Worm (Caenorhabditis elegans) whole organism, late embryonic: Measurements from ENCODE around the gene fcd-2.

ENCODE experiments used
- C08G9.2 ChIP-seq: sonication (generic microtip); optimal IDR thresholded peaks from 2 replicates; lab custom pipeline; 2016; ENCODE audit warnings: mild to moderate bottlenecking, missing genetic modification characterization, moderate library complexity, missing compliant biosample characterization
- C38D4.7 ChIP-seq: fragments of 200-800 bp; sonication (Bioruptor generic); optimal IDR thresholded peaks from 2 replicates; lab custom pipeline; 2018; ENCODE audit warnings: mild to moderate bottlenecking, missing genetic modification characterization, moderate library complexity, missing compliant biosample characterization
- K09A11.1 ChIP-seq: sonication (generic microtip); optimal IDR thresholded peaks from 2 replicates; lab custom pipeline; 2017; ENCODE audit warnings: antibody characterized with exemption, mild to moderate bottlenecking, missing genetic modification characterization, missing compliant biosample characterization; ENCODE audit not compliant: insufficient read depth
- T23F11.4 ChIP-seq: fragments of 200-800 bp; sonication (Bioruptor generic); optimal IDR thresholded peaks from 2 replicates; lab custom pipeline; 2018; ENCODE audit warnings: mild to moderate bottlenecking, missing genetic modification characterization, missing compliant biosample characterization
- ahr-1 ChIP-seq: sonication (generic microtip); optimal IDR thresholded peaks from 2 replicates; lab custom pipeline; 2016; ENCODE audit warnings: missing genetic modification characterization, missing compliant biosample characterization
- ceh-22 ChIP-seq: sonication (generic microtip); optimal IDR thresholded peaks from 2 replicates; lab custom pipeline; 2017; ENCODE audit warnings: missing biosample characterization, missing genetic modification characterization
- ceh-24 ChIP-seq: sonication (generic microtip); optimal IDR thresholded peaks from 2 replicates; lab custom pipeline; 2016; ENCODE audit warnings: mild to moderate bottlenecking, missing genetic modification characterization, missing compliant biosample characterization
- ceh-31 ChIP-seq: sonication (generic microtip); optimal IDR thresholded peaks from 2 replicates; lab custom pipeline; 2016; ENCODE audit warnings: missing genetic modification characterization, missing compliant biosample characterization
- ceh-34 ChIP-seq: sonication (generic microtip); optimal IDR thresholded peaks from 2 replicates; lab custom pipeline; 2016; ENCODE audit warnings: mild to moderate bottlenecking, missing genetic modification characterization, missing compliant biosample characterization
- dmd-4 ChIP-seq: sonication (generic microtip); optimal IDR thresholded peaks from 2 replicates; lab custom pipeline; 2016; ENCODE audit warnings: borderline replicate concordance, missing genetic modification characterization, missing compliant biosample characterization
- elt-2 ChIP-seq: sonication (generic microtip); optimal IDR thresholded peaks from 2 replicates; lab custom pipeline; 2016; ENCODE audit warnings: missing genetic modification reagents, missing genetic modification characterization, missing compliant biosample characterization
- elt-4 ChIP-seq: sonication (generic microtip); optimal IDR thresholded peaks from 2 replicates; lab custom pipeline; 2016; ENCODE audit warnings: missing genetic modification characterization, missing compliant biosample characterization
- eyg-1 ChIP-seq: sonication (generic microtip); optimal IDR thresholded peaks from 2 replicates; lab custom pipeline; 2016; ENCODE audit warnings: missing genotype, missing genetic modification characterization, missing compliant biosample characterization
- fkh-6 ChIP-seq: sonication (generic microtip); optimal IDR thresholded peaks from 2 replicates; lab custom pipeline; 2016; ENCODE audit warnings: missing genetic modification characterization, missing compliant biosample characterization
- hlh-13 ChIP-seq: fragments of 200-800 bp; sonication (Bioruptor generic); optimal IDR thresholded peaks from 2 replicates; lab custom pipeline; 2018; ENCODE audit warnings: mild to moderate bottlenecking, missing genetic modification characterization, missing compliant biosample characterization
- hlh-6 ChIP-seq: sonication (generic microtip); optimal IDR thresholded peaks from 2 replicates; lab custom pipeline; 2016; ENCODE audit warnings: missing genotype, missing genetic modification characterization, missing compliant biosample characterization
- hlh-8 ChIP-seq: sonication (generic microtip); optimal IDR thresholded peaks from 2 replicates; lab custom pipeline; 2016; ENCODE audit warnings: missing genotype, missing genetic modification characterization, missing compliant biosample characterization
- lin-11 ChIP-seq: fragments of 200-800 bp; sonication (Bioruptor generic); optimal IDR thresholded peaks from 2 replicates; lab custom pipeline; 2018; ENCODE audit warnings: mild to moderate bottlenecking, missing genetic modification characterization, missing compliant biosample characterization
- madf-2 ChIP-seq: sonication (generic microtip); optimal IDR thresholded peaks from 2 replicates; lab custom pipeline; 2017; ENCODE audit warnings: missing genetic modification characterization, missing compliant biosample characterization
- mec-3 ChIP-seq: sonication (generic microtip); optimal IDR thresholded peaks from 2 replicates; lab custom pipeline; 2016; ENCODE audit warnings: borderline replicate concordance, missing genetic modification characterization, missing compliant biosample characterization
- nfya-1 ChIP-seq: sonication (generic microtip); optimal IDR thresholded peaks from 2 replicates; lab custom pipeline; 2017; ENCODE audit warnings: missing genetic modification characterization, mild to moderate bottlenecking, missing compliant biosample characterization, antibody characterized with exemption, moderate library complexity
- nhr-11 ChIP-seq: fragments of 150-350 bp; optimal IDR thresholded peaks from 2 replicates; lab custom pipeline; 2014; ENCODE audit warnings: missing biosample characterization, missing genetic modification characterization
- pag-3 ChIP-seq: sonication (generic microtip); optimal IDR thresholded peaks from 2 replicates; lab custom pipeline; 2016; ENCODE audit warnings: missing compliant biosample characterization, missing genetic modification characterization, borderline replicate concordance
- pha-2 ChIP-seq: sonication (generic microtip); optimal IDR thresholded peaks from 2 replicates; lab custom pipeline; 2017; ENCODE audit warnings: mild to moderate bottlenecking, missing genetic modification characterization, missing compliant biosample characterization
- pros-1 ChIP-seq: fragments of 150-350 bp; optimal IDR thresholded peaks from 2 replicates; lab custom pipeline; 2014; ENCODE audit warnings: missing biosample characterization, missing genetic modification reagents, missing genetic modification characterization
- rnt-1 ChIP-seq: sonication (generic microtip); optimal IDR thresholded peaks from 2 replicates; lab custom pipeline; 2016; ENCODE audit warnings: missing genetic modification characterization, missing compliant biosample characterization
- sox-2 ChIP-seq: fragments of 200-800 bp; sonication (Bioruptor generic); IDR thresholded peaks from 2 replicates; pipeline ENCODE4 v1.3.6; 2022; ENCODE audit warnings: missing genetic modification reagents, missing genetic modification characterization, missing compliant biosample characterization
- sox-4 ChIP-seq: sonication (generic microtip); optimal IDR thresholded peaks from 2 replicates; lab custom pipeline; 2017; ENCODE audit warnings: mild to moderate bottlenecking, missing genetic modification characterization, inconsistent platforms, missing compliant biosample characterization
- syd-9 ChIP-seq: sonication (generic microtip); optimal IDR thresholded peaks from 2 replicates; lab custom pipeline; 2016; ENCODE audit warnings: mild to moderate bottlenecking, missing genetic modification characterization, moderate library complexity, missing compliant biosample characterization
- tbx-7 ChIP-seq: sonication (generic microtip); optimal IDR thresholded peaks from 2 replicates; lab custom pipeline; 2016; ENCODE audit warnings: missing genotype, missing genetic modification characterization, missing compliant biosample characterization
- ttx-3 ChIP-seq: sonication (generic microtip); optimal IDR thresholded peaks from 2 replicates; lab custom pipeline; 2016; ENCODE audit warnings: missing genetic modification reagents, missing genetic modification characterization, missing compliant biosample characterization
- unc-3 ChIP-seq, 2 experiments: fragments of 200-800 bp in 1 of 2; sonication (Bioruptor generic) in 1 of 2; sonication (generic microtip) in 1 of 2; conservative IDR thresholded peaks in 1 of 2; optimal IDR thresholded peaks in 1 of 2; 2 replicates each; pipeline versions ENCODE4 v1.3.6 to Lab custom; 2016 to 2022; ENCODE audit warnings: missing compliant biosample characterization in 2 of 2, missing genetic modification characterization in 2 of 2, missing genetic modification reagents in 1 of 2
- unc-55 ChIP-seq: sonication (generic microtip); optimal IDR thresholded peaks from 2 replicates; lab custom pipeline; 2017; ENCODE audit warnings: missing biosample characterization, missing genetic modification reagents, missing genetic modification characterization
- unc-86 ChIP-seq: sonication (generic microtip); optimal IDR thresholded peaks from 2 replicates; lab custom pipeline; 2016; ENCODE audit warnings: missing genetic modification characterization, missing compliant biosample characterization
- zip-5 ChIP-seq: sonication (generic microtip); optimal IDR thresholded peaks from 2 replicates; lab custom pipeline; 2016; ENCODE audit warnings: missing genetic modification characterization, missing compliant biosample characterization
- ztf-16 ChIP-seq: sonication (generic microtip); optimal IDR thresholded peaks from 2 replicates; lab custom pipeline; 2017; ENCODE audit warnings: missing genetic modification characterization, missing compliant biosample characterization

The fcd-2 gene

DNA sequence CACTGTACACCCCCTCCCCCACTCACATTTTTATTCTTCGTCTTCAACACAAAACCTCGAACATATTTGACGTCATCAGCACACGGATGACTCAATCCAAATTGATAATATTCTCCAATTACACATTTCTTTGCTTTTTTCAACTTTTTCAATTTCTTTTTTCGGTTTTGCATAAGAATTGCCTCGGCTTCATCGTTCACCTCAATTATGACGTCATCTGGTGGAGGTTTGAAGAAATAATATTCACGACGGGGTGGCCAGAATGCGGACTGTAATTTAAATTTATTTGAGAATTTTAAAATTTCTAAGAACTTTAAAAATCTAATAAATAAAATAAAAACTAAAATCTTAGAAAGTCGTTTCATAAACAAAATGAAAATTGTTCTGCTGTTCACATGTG lies 38.3 kb downstream of the fcd-2 start:
- TF ChIP-seq hlh-6 (tag; lab: Kevin White, UChicago) (no peak), ttx-3 (tag; lab: Kevin White, UChicago) (no peak), C38D4.7 (GFP tag; lab: Kevin White, UChicago) (no peak), eyg-1 (tag; lab: Kevin White, UChicago) (no peak), ceh-22 (tag; lab: Kevin White, UChicago) (no peak), ztf-16 (tag; lab: Kevin White, UChicago) (no peak), nfya-1 (tag; lab: Kevin White, UChicago) (no peak), pros-1 (tag; lab: Kevin White, UChicago) (no peak), dmd-4 (tag; lab: Kevin White, UChicago) (no peak), hlh-13 (GFP tag; lab: Kevin White, UChicago) (no peak)
- TF ChIP-seq, all 69 proteins: peak for 0

DNA sequence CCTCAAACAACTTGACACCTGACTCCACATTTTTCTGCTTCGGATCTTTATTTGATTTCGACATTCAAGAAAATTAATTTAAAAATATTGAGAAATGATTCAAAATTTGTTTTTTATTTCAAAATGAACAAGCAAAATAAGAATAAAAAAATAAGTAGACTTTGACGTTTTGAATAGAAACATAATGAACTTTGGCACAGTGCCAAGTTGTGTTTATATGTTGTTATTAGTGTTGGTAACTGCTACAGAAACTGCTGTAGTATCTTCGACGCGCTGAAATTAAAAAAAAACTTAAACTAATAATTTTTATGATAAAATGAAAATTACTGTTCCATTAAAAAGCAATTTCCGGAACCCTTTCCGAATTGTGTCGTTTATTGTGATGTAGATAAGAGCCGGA lies 40.1 kb downstream of the fcd-2 start, which contains the start of gene Y41E3.18:
Gene Y41E3.18, minus strand, starts transcription at position 101 of the 400 bp plus-strand sequence.
- TF ChIP-seq unc-3 (GFP tag; conservative IDR thresholded peaks at IDR 0.05; lab: Robert Waterston, UW) = no peak
- TF ChIP-seq unc-3 (tag; optimal IDR thresholded peaks at IDR 0.05; lab: Kevin White, UChicago) = no peak
- no peak for TF ChIP-seq elt-4 (tag; lab: Kevin White, UChicago)
- TF ChIP-seq nhr-11 (tag; lab: Kevin White, UChicago) = no peak
- no peak for TF ChIP-seq lin-11 (tag; lab: Kevin White, UChicago)
- TF ChIP-seq ahr-1 (tag; lab: Kevin White, UChicago) = no peak
- TF ChIP-seq ceh-22 (tag; lab: Kevin White, UChicago) = no peak
- TF ChIP-seq elt-2 (tag; lab: Kevin White, UChicago) = no peak
- no peak for TF ChIP-seq syd-9
- TF ChIP-seq madf-2 (tag; lab: Kevin White, UChicago) = no peak
- TF ChIP-seq unc-86 (tag; lab: Kevin White, UChicago) = no peak
- TF ChIP-seq mec-3 (tag; lab: Kevin White, UChicago) = no peak
- TF ChIP-seq ceh-31 (tag; lab: Kevin White, UChicago) = no peak
- TF ChIP-seq rnt-1 (tag; lab: Kevin White, UChicago) = no peak
- TF ChIP-seq C08G9.2 (tag; lab: Kevin White, UChicago) = no peak
- no peak for TF ChIP-seq hlh-8 (tag; lab: Kevin White, UChicago)
- TF ChIP-seq fkh-6 = no peak
- TF ChIP-seq unc-55 (GFP tag; lab: Kevin White, UChicago) = no peak
- no peak for TF ChIP-seq dmd-4 (tag; lab: Kevin White, UChicago)
- TF ChIP-seq zip-5 (tag; lab: Kevin White, UChicago) = no peak

DNA sequence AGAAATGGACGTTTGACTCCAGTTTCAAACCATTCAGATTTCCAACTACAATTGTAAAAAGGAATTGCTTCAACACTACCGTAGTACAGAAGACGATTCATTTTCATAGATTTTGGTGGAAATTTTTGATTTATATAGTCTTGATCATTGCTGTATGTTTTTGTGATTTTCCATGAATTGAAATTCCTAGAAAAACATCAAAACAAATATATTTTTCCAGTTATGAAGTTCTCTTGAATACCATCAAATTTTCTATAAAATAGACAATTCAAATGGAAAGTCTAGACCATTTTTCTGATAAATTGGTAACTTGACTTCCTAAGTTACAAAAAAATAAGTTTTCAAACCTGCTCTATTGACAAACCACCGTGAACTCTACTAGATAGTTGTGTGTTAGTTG lies 43.3 kb downstream of the fcd-2 start, which contains the start of gene srt-48:
Gene srt-48, minus strand, starts transcription at position 101 of the 400 bp plus-strand sequence.
- TF ChIP-seq ahr-1 (tag; lab: Kevin White, UChicago) (no peak), C08G9.2 (tag; lab: Kevin White, UChicago) (no peak), zip-5 (tag; lab: Kevin White, UChicago) (no peak), tbx-7 (tag; lab: Kevin White, UChicago) (no peak), K09A11.1 (tag; lab: Kevin White, UChicago) (no peak), ttx-3 (tag; lab: Kevin White, UChicago) (no peak), sox-2 (GFP tag; lab: Robert Waterston, UW) (no peak), pag-3 (tag; lab: Kevin White, UChicago) (no peak), hlh-6 (tag; lab: Kevin White, UChicago) (no peak)

DNA sequence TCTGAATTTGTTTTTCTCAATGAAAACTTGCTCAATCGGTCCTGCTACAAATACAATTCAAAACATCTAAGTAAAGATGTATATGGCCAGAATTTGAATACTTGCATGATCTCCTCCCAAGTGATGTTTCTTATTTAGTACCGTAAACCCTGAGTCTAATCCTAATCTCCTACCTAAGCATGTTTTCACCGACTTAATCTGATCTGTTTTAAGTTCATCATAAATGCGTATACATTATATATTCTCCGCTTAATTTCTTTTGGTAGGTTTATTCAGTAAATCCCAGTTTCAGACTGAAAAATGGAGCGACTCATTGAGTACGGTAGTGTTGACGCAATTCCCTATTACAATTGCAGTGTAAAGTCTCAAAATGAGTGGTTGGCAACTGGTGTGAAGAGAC lies 48.9 kb downstream of the fcd-2 start, which contains the start of gene srt-50:
Gene srt-50, plus strand, starts transcription at position 301 of the 400 bp plus-strand sequence.
- TF ChIP-seq sox-4 (tag; lab: Kevin White, UChicago) (no peak), madf-2 (tag; lab: Kevin White, UChicago) (no peak), ttx-3 (tag; lab: Kevin White, UChicago) (no peak), C38D4.7 (GFP tag; lab: Kevin White, UChicago) (no peak), T23F11.4 (GFP tag; lab: Kevin White, UChicago) (no peak), pha-2 (tag; lab: Kevin White, UChicago) (no peak), zip-5 (tag; lab: Kevin White, UChicago) (no peak), syd-9 (no peak), unc-55 (GFP tag; lab: Kevin White, UChicago) (no peak), ceh-24 (tag; lab: Kevin White, UChicago) (no peak), unc-86 (tag; lab: Kevin White, UChicago) (no peak), hlh-6 (tag; lab: Kevin White, UChicago) (no peak), ceh-34 (tag; lab: Kevin White, UChicago) (no peak)
